Fruit fly (Drosophila melanogaster) whole organism, adult: ENCODE data around the gene nkd.
A peak's percentile ranks its signal among the peaks of the same experiment; 100 is the strongest.

Experiments
- CG11617 ChIP-seq: fragments of 200-800 bp; sonication (Bioruptor generic); optimal IDR thresholded peaks from 2 replicates; lab custom pipeline; 2017; ENCODE audit warnings: mild to moderate bottlenecking, missing biosample characterization, missing genetic modification reagents, missing genetic modification characterization
- CG33017 ChIP-seq: fragments of 200-800 bp; sonication (Bioruptor generic); optimal IDR thresholded peaks from 2 replicates; lab custom pipeline; 2018; ENCODE audit warnings: missing biosample characterization, mild to moderate bottlenecking, missing genetic modification characterization, moderate library complexity
- bab1 ChIP-seq: fragments of 200-800 bp; sonication (Bioruptor generic); optimal IDR thresholded peaks from 3 replicates; lab custom pipeline; 2019; ENCODE audit warnings: missing biosample characterization, mild to moderate bottlenecking, missing genetic modification characterization, moderate library complexity
- pad ChIP-seq: fragments of 200-800 bp; sonication (Bioruptor generic); optimal IDR thresholded peaks from 3 replicates; lab custom pipeline; 2017; ENCODE audit warnings: missing biosample characterization, missing genetic modification characterization, mild to moderate bottlenecking, moderate library complexity, missing genetic modification reagents

The nkd gene

DNA sequence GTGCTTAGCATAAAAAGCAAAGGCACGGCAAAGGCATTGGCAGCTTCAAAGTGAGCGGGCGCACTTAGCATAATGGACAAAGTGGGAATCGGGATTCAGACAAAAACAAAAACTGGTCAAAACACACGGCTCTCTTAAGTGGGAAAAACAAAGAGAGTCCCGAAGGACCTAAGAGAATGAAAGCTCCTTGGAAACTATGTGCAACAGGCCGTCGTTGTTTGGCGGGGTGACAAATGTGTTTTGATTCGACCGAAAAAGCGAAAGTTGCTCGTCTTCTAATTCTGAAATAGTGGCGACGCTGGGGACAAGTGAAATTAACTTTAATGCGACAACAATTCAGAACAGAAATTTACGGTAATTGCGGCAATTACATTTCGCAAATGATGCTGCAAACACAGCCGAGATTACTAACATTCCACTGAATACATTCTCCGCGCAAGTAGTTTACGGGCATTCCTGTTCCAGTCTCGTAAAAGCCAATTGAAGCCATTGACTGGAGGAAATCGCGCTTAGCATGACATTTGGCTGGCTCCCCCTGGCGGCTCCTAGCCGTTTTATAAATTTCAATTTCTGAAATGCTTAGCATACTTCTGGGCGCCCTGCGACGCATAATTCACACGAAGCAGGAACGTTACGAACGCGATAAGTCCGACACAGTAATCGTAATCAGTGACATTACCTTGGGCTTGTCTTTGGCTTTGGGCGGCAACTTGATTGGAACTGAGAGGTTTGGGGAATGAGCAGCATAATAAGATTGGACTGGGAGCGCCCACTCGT is 76.9 kb downstream of the nkd start:
- TF ChIP-seq CG11617 (GFP tag; lab: Kevin White, UChicago) (no peak), bab1 (GFP tag; lab: Kevin White, UChicago) (no peak)

DNA sequence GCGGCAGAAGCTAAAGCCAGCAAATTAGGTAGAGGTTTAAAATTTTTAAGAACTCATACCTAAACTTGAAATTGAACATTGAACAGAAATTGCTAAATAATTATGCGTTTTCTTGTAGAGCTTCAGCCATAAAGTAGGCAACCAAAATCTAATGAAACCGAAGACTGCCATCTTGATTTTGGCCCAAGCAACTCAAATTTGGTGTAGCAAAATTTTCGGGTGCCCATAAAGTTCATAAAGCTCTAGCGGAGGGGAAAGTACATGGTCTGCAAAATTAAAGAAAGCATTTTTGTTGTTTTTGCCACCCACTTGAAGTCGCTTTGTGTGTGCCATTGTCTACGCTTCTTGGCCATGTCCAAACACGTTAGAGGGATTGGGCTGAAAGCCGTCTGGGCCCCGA is 88.2 kb downstream of the nkd start:
- TF ChIP-seq CG33017 (no peak), pad (GFP tag; lab: Kevin White, UChicago) (peak; percentile 97)
